Fruit fly (Drosophila melanogaster) whole organism, embryonic: ENCODE results near the gene CG45049.

Experiments
- Adf1 ChIP-seq: fragments of 200-800 bp; sonication (Bioruptor generic); IDR thresholded peaks from 2 replicates; pipeline ENCODE4 v1.3.6; 2022; ENCODE audit warnings: missing biosample characterization, missing genetic modification characterization
- Aef1 ChIP-seq: fragments of 200-800 bp; sonication (Bioruptor generic); IDR thresholded peaks from 3 replicates; pipeline ENCODE4 v1.3.6; 2022; ENCODE audit warnings: missing biosample characterization, missing genetic modification characterization
- Atf6 ChIP-seq: fragments of 200-800 bp; sonication (Bioruptor generic); IDR thresholded peaks from 2 replicates; pipeline ENCODE4 v1.3.6; 2022; ENCODE audit warnings: missing biosample characterization, missing genetic modification characterization
- BEAF-32 ChIP-seq: fragments of 200-800 bp; sonication (Bioruptor generic); optimal IDR thresholded peaks from 3 replicates; lab custom pipeline; 2017; ENCODE audit warnings: missing biosample characterization, missing genetic modification characterization, mild to moderate bottlenecking, moderate library complexity, missing genetic modification reagents
- Blimp-1 ChIP-seq: fragments of 200-800 bp; sonication (Bioruptor generic); optimal IDR thresholded peaks from 3 replicates; lab custom pipeline; 2018; ENCODE audit warnings: missing biosample characterization, missing genetic modification characterization, mild to moderate bottlenecking, moderate library complexity, missing genetic modification reagents
- CG11398 ChIP-seq: fragments of 200-800 bp; sonication (Bioruptor generic); optimal IDR thresholded peaks from 2 replicates; lab custom pipeline; 2016; ENCODE audit warnings: missing biosample characterization, missing genetic modification characterization
- CG11560 ChIP-seq: fragments of 200-800 bp; sonication (Bioruptor generic); IDR thresholded peaks from 3 replicates; pipeline ENCODE4 v1.3.6; 2022; ENCODE audit warnings: missing biosample characterization, missing genetic modification characterization
- CG11723 ChIP-seq: fragments of 200-800 bp; sonication (Bioruptor generic); optimal IDR thresholded peaks from 2 replicates; lab custom pipeline; 2017; ENCODE audit warnings: missing biosample characterization, mild to moderate bottlenecking, missing genetic modification characterization
- CG17385 ChIP-seq: fragments of 200-800 bp; sonication (Bioruptor generic); optimal IDR thresholded peaks from 3 replicates; lab custom pipeline; 2018; ENCODE audit warnings: missing biosample characterization, mild to moderate bottlenecking, missing genetic modification characterization
- CG17612 ChIP-seq: fragments of 200-800 bp; sonication (Bioruptor generic); IDR thresholded peaks from 2 replicates; pipeline ENCODE4 v1.3.6; 2022; ENCODE audit warnings: missing biosample characterization, missing genetic modification characterization
- CG18476 ChIP-seq: fragments of 200-800 bp; sonication (Bioruptor generic); optimal IDR thresholded peaks from 2 replicates; lab custom pipeline; 2016; ENCODE audit warnings: missing biosample characterization, mild to moderate bottlenecking, missing genetic modification characterization
- CG2129 ChIP-seq: fragments of 200-800 bp; sonication (Bioruptor generic); IDR thresholded peaks from 2 replicates; pipeline ENCODE4 v1.3.6; 2022; ENCODE audit warnings: missing biosample characterization, missing genetic modification characterization; ENCODE audit not compliant: partially characterized antibody
- CG34422 ChIP-seq: fragments of 200-800 bp; sonication (Bioruptor generic); IDR thresholded peaks from 3 replicates; pipeline ENCODE4 v1.3.6; 2022; ENCODE audit warnings: missing biosample characterization, missing genetic modification characterization
- CG4404 ChIP-seq: fragments of 200-800 bp; sonication (Bioruptor generic); IDR thresholded peaks from 2 replicates; pipeline ENCODE4 v1.3.6; 2022; ENCODE audit warnings: missing biosample characterization, missing genetic modification characterization
- CG4424 ChIP-seq: fragments of 200-800 bp; sonication (Bioruptor generic); optimal IDR thresholded peaks from 3 replicates; lab custom pipeline; 2016; ENCODE audit warnings: missing biosample characterization, missing genetic modification characterization
- CG6689 ChIP-seq: fragments of 200-800 bp; sonication (Bioruptor generic); IDR thresholded peaks from 2 replicates; pipeline ENCODE4 v1.3.6; 2022; ENCODE audit warnings: missing biosample characterization, missing genetic modification characterization
- CG7357 ChIP-seq: fragments of 200-800 bp; sonication (Bioruptor generic); IDR thresholded peaks from 3 replicates; pipeline ENCODE4 v1.3.6; 2022; ENCODE audit warnings: missing biosample characterization, missing genetic modification characterization
- CG7786 ChIP-seq: fragments of 200-800 bp; sonication (Bioruptor generic); optimal IDR thresholded peaks from 2 replicates; lab custom pipeline; 2016; ENCODE audit warnings: missing biosample characterization, missing genetic modification characterization
- CG7963 ChIP-seq: fragments of 200-800 bp; sonication (Bioruptor generic); IDR thresholded peaks from 3 replicates; pipeline ENCODE4 v1.3.6; 2022; ENCODE audit warnings: missing biosample characterization, missing genetic modification characterization; ENCODE audit not compliant: partially characterized antibody
- CG9609 ChIP-seq: fragments of 200-800 bp; sonication (Bioruptor generic); optimal IDR thresholded peaks from 3 replicates; lab custom pipeline; 2016; ENCODE audit warnings: missing biosample characterization, missing genetic modification characterization
- Chrac-16 ChIP-seq: fragments of 200-800 bp; sonication (Bioruptor generic); optimal IDR thresholded peaks from 3 replicates; lab custom pipeline; 2016; ENCODE audit warnings: missing biosample characterization, missing genetic modification characterization
- CoRest ChIP-seq: fragments of 200-800 bp; sonication (Bioruptor generic); optimal IDR thresholded peaks from 3 replicates; lab custom pipeline; 2018; ENCODE audit warnings: missing biosample characterization, mild to moderate bottlenecking, missing genetic modification characterization, moderate library complexity
- Dll ChIP-seq: fragments of 200-800 bp; sonication (Bioruptor generic); IDR thresholded peaks from 4 replicates; pipeline ENCODE4 v1.3.6; 2022; ENCODE audit warnings: missing biosample characterization, missing genetic modification characterization; ENCODE audit not compliant: partially characterized antibody
- Gug ChIP-seq: fragments of 200-800 bp; sonication (Bioruptor generic); IDR thresholded peaks from 4 replicates; pipeline ENCODE4 v1.3.6; 2022; ENCODE audit warnings: missing biosample characterization, missing genetic modification characterization
- Hey ChIP-seq: fragments of 200-800 bp; sonication (Bioruptor generic); optimal IDR thresholded peaks from 3 replicates; lab custom pipeline; 2018; ENCODE audit warnings: missing biosample characterization, mild to moderate bottlenecking, missing genetic modification characterization
- HmgD ChIP-seq: fragments of 200-800 bp; sonication (Bioruptor generic); optimal IDR thresholded peaks from 3 replicates; lab custom pipeline; 2016; ENCODE audit warnings: missing biosample characterization, missing genetic modification characterization
- Lim3 ChIP-seq: fragments of 200-800 bp; sonication (Bioruptor generic); IDR thresholded peaks from 2 replicates; pipeline ENCODE4 v1.3.6; 2022; ENCODE audit warnings: missing biosample characterization, missing genetic modification characterization
- Opbp ChIP-seq: fragments of 200-800 bp; sonication (Bioruptor generic); IDR thresholded peaks from 3 replicates; pipeline ENCODE4 v1.3.6; 2022; ENCODE audit warnings: missing biosample characterization, missing genetic modification characterization; ENCODE audit not compliant: partially characterized antibody
- Optix ChIP-seq: fragments of 200-800 bp; sonication (Bioruptor generic); IDR thresholded peaks from 3 replicates; pipeline ENCODE4 v1.3.6; 2022; ENCODE audit warnings: missing biosample characterization, missing genetic modification characterization
- Sox102F ChIP-seq: fragments of 200-800 bp; sonication (Bioruptor generic); optimal IDR thresholded peaks from 2 replicates; lab custom pipeline; 2018; ENCODE audit warnings: missing biosample characterization, mild to moderate bottlenecking, missing genetic modification characterization, moderate library complexity
- YL-1 ChIP-seq: fragments of 200-800 bp; sonication (Bioruptor generic); optimal IDR thresholded peaks from 3 replicates; lab custom pipeline; 2017; ENCODE audit warnings: missing biosample characterization, mild to moderate bottlenecking, missing genetic modification characterization
- aop ChIP-seq: fragments of 200-800 bp; sonication (Bioruptor generic); IDR thresholded peaks from 2 replicates; pipeline ENCODE4 v1.3.6; 2022; ENCODE audit warnings: missing biosample characterization, missing genetic modification characterization
- dm ChIP-seq: fragments of 200-800 bp; sonication (Bioruptor generic); optimal IDR thresholded peaks from 3 replicates; lab custom pipeline; 2016; ENCODE audit warnings: missing biosample characterization, missing genetic modification characterization
- en ChIP-seq: fragments of 200-800 bp; sonication (Bioruptor generic); optimal IDR thresholded peaks from 2 replicates; lab custom pipeline; 2016; ENCODE audit warnings: missing biosample characterization, missing genetic modification characterization
- eve ChIP-seq, 2 experiments: fragments of >200 bp; optimal IDR thresholded peaks; 2 replicates each; lab custom pipeline; 2017; ENCODE audit warnings: missing biosample characterization in 2 of 2, missing genetic modification characterization in 2 of 2
- eyg ChIP-seq: fragments of 200-800 bp; sonication (Bioruptor generic); optimal IDR thresholded peaks from 3 replicates; lab custom pipeline; 2016; ENCODE audit warnings: missing biosample characterization, missing genetic modification characterization
- fd102C ChIP-seq: fragments of 200-800 bp; sonication (Bioruptor generic); optimal IDR thresholded peaks from 2 replicates; lab custom pipeline; 2018; ENCODE audit warnings: missing biosample characterization, mild to moderate bottlenecking, missing genetic modification characterization, moderate library complexity
- gfzf ChIP-seq: fragments of 200-800 bp; sonication (Bioruptor generic); optimal IDR thresholded peaks from 2 replicates; lab custom pipeline; 2016; ENCODE audit warnings: missing biosample characterization, mild to moderate bottlenecking, missing genetic modification characterization, moderate library complexity
- gt ChIP-seq: fragments of 200-800 bp; sonication (Bioruptor generic); IDR thresholded peaks from 2 replicates; pipeline ENCODE4 v1.3.6; 2022; ENCODE audit warnings: missing biosample characterization, missing genetic modification characterization
- hb ChIP-seq: fragments of 200-800 bp; sonication (Bioruptor generic); IDR thresholded peaks from 3 replicates; pipeline ENCODE4 v1.3.6; 2022; ENCODE audit warnings: missing biosample characterization, missing genetic modification characterization; ENCODE audit not compliant: partially characterized antibody
- hbn ChIP-seq: fragments of 200-800 bp; sonication (Bioruptor generic); IDR thresholded peaks from 2 replicates; pipeline ENCODE4 v1.3.6; 2022; ENCODE audit warnings: missing biosample characterization, missing genetic modification characterization; ENCODE audit not compliant: partially characterized antibody
- lab ChIP-seq: fragments of 200-800 bp; sonication (Bioruptor generic); optimal IDR thresholded peaks from 3 replicates; lab custom pipeline; 2017; ENCODE audit warnings: missing biosample characterization, missing genetic modification characterization, mild to moderate bottlenecking, moderate library complexity, missing genetic modification reagents
- lilli ChIP-seq: fragments of 200-800 bp; sonication (Bioruptor generic); optimal IDR thresholded peaks from 3 replicates; lab custom pipeline; 2016; ENCODE audit warnings: missing biosample characterization, missing genetic modification characterization
- onecut ChIP-seq: fragments of 200-800 bp; sonication (Bioruptor generic); IDR thresholded peaks from 2 replicates; pipeline ENCODE4 v1.3.6; 2022; ENCODE audit warnings: missing biosample characterization, missing genetic modification characterization
- pnt ChIP-seq: fragments of 200-800 bp; sonication (Bioruptor generic); optimal IDR thresholded peaks from 3 replicates; lab custom pipeline; 2016; ENCODE audit warnings: missing biosample characterization, missing genetic modification characterization
- row ChIP-seq: fragments of 200-800 bp; sonication (Bioruptor generic); IDR thresholded peaks from 3 replicates; pipeline ENCODE4 v1.3.6; 2022; ENCODE audit warnings: missing biosample characterization, missing genetic modification characterization
- sim ChIP-seq: fragments of 200-800 bp; sonication (Bioruptor generic); IDR thresholded peaks from 2 replicates; pipeline ENCODE4 v1.3.6; 2022; ENCODE audit warnings: missing biosample characterization, missing genetic modification characterization
- trh ChIP-seq: fragments of 200-800 bp; sonication (Bioruptor generic); optimal IDR thresholded peaks from 2 replicates; lab custom pipeline; 2016; ENCODE audit warnings: missing biosample characterization, missing genetic modification characterization
- unc-4 ChIP-seq: fragments of 200-800 bp; sonication (Bioruptor generic); IDR thresholded peaks from 2 replicates; pipeline ENCODE4 v1.3.6; 2022; ENCODE audit warnings: missing biosample characterization, missing genetic modification characterization; ENCODE audit not compliant: partially characterized antibody
- zen2 ChIP-seq: fragments of 200-800 bp; sonication (Bioruptor generic); IDR thresholded peaks from 3 replicates; pipeline ENCODE4 v1.3.6; 2022; ENCODE audit warnings: missing biosample characterization, missing genetic modification characterization; ENCODE audit not compliant: partially characterized antibody
- zfh1 ChIP-seq: fragments of 200-800 bp; sonication (Bioruptor generic); IDR thresholded peaks from 3 replicates; pipeline ENCODE4 v1.3.6; 2022; ENCODE audit warnings: missing biosample characterization, missing genetic modification characterization

Gene CG45049

dm6 chr3R:22740930-22741329 is 14.2 kb downstream of the CG45049 start, which contains the start of the genes Dcr-1 and CG6985 (continued):
- TF ChIP-seq CG7963 (GFP tag; lab: Robert Waterston, UW) (peak; percentile 26; the same call in 1 of the 3 replicates), Optix (GFP tag; lab: Robert Waterston, UW) (no peak), zfh1 (GFP tag; lab: Robert Waterston, UW) (no peak), gfzf (GFP tag; lab: Kevin White, UChicago) (peak; percentile 69), Sox102F (GFP tag; lab: Kevin White, UChicago) (no peak), CG34422 (GFP tag; lab: Robert Waterston, UW) (peak; percentile 54; the same call in 1 of the 3 replicates), Chrac-16 (no peak), hb (GFP tag; lab: Robert Waterston, UW) (no peak), CG11560 (no peak), CG2129 (GFP tag; lab: Robert Waterston, UW) (no peak), en (GFP tag; lab: Kevin White, UChicago) (no peak), CG11723 (GFP tag; lab: Kevin White, UChicago) (no peak), zen2 (GFP tag; lab: Robert Waterston, UW) (0 out of 3 replicates have a peak, but pooled peaks have one; percentile 20), eyg (no peak), CG4424 (GFP tag; lab: Kevin White, UChicago) (no peak), Hey (tag; lab: Kevin White, UChicago) (no peak), Lim3 (GFP tag; lab: Robert Waterston, UW) (no peak), CG4404 (GFP tag; lab: Robert Waterston, UW) (no peak), YL-1 (GFP tag; lab: Kevin White, UChicago) (peak; percentile 50), Blimp-1 (GFP tag; lab: Kevin White, UChicago) (no peak), onecut (GFP tag; lab: Robert Waterston, UW) (no peak), CG6689 (GFP tag; lab: Robert Waterston, UW) (no peak), HmgD (GFP tag; lab: Kevin White, UChicago) (no peak), eve (GFP tag; optimal IDR thresholded peaks at IDR 0.05; lab: Kevin White, UChicago) (no peak), Opbp (GFP tag; lab: Robert Waterston, UW) (0 out of 3 replicates have a peak, but pooled peaks have one; percentile 24), aop (GFP tag; lab: Robert Waterston, UW) (no peak), CG11398 (GFP tag; lab: Kevin White, UChicago) (no peak), BEAF-32 (GFP tag; lab: Kevin White, UChicago) (peak; percentile 19), Dll (GFP tag; lab: Robert Waterston, UW) (0 out of 4 replicates have a peak, but pooled peaks have one; percentile 23), unc-4 (GFP tag; lab: Robert Waterston, UW) (no peak), Aef1 (no peak), sim (GFP tag; lab: Robert Waterston, UW) (no peak), CG7786 (no peak), dm (GFP tag; lab: Kevin White, UChicago) (no peak), lilli (GFP tag; lab: Kevin White, UChicago) (no peak), CG17385 (no peak), CG7357 (no peak), CG9609 (GFP tag; lab: Kevin White, UChicago) (no peak), Atf6 (GFP tag; lab: Robert Waterston, UW) (no peak), Adf1 (GFP tag; lab: Robert Waterston, UW) (no peak), CG17612 (GFP tag; lab: Robert Waterston, UW) (no peak), pnt (GFP tag; lab: Kevin White, UChicago) (no peak), CG18476 (no peak), CoRest (tag; lab: Kevin White, UChicago) (no peak), Gug (GFP tag; lab: Robert Waterston, UW) (no peak), fd102C (GFP tag; lab: Kevin White, UChicago) (no peak), lab (GFP tag; lab: Kevin White, UChicago) (no peak), trh (GFP tag; lab: Kevin White, UChicago) (no peak), row (GFP tag; lab: Robert Waterston, UW) (no peak), gt (GFP tag; lab: Robert Waterston, UW) (no peak), hbn (peak; percentile 28; the same call in 1 of the 2 replicates)
